Fruit fly (Drosophila melanogaster) whole organism, embryonic: ENCODE measurements around the gene CG9928.
A peak's percentile ranks its signal among the peaks of the same experiment; 100 is the strongest.

ENCODE experiments used
- BEAF-32 ChIP-seq: fragments of 200-800 bp; sonication (Bioruptor generic); optimal IDR thresholded peaks from 3 replicates; lab custom pipeline; 2017; ENCODE audit warnings: missing biosample characterization, missing genetic modification characterization, mild to moderate bottlenecking, moderate library complexity, missing genetic modification reagents
- BtbVII ChIP-seq: fragments of 200-800 bp; sonication (Bioruptor generic); optimal IDR thresholded peaks from 3 replicates; lab custom pipeline; 2017; ENCODE audit warnings: missing biosample characterization, mild to moderate bottlenecking, missing genetic modification characterization
- CG10209 ChIP-seq: fragments of 200-800 bp; sonication (Bioruptor generic); optimal IDR thresholded peaks from 3 replicates; lab custom pipeline; 2017; ENCODE audit warnings: missing biosample characterization, mild to moderate bottlenecking, missing genetic modification characterization, missing genetic modification reagents
- CG10267 ChIP-seq: fragments of 200-800 bp; sonication (Bioruptor generic); optimal IDR thresholded peaks from 2 replicates; lab custom pipeline; 2018; ENCODE audit warnings: missing biosample characterization, mild to moderate bottlenecking, missing genetic modification characterization, moderate library complexity
- CG11695 ChIP-seq: fragments of 200-800 bp; sonication (Bioruptor generic); IDR thresholded peaks from 3 replicates; pipeline ENCODE4 v1.3.6; 2022; ENCODE audit warnings: missing biosample characterization, missing genetic modification characterization
- CG12071 ChIP-seq: fragments of 200-800 bp; sonication (Bioruptor generic); optimal IDR thresholded peaks from 3 replicates; lab custom pipeline; 2018; ENCODE audit warnings: missing biosample characterization, mild to moderate bottlenecking, missing genetic modification characterization
- CG12219 ChIP-seq: fragments of 200-800 bp; sonication (Bioruptor generic); optimal IDR thresholded peaks from 3 replicates; lab custom pipeline; 2018; ENCODE audit warnings: missing biosample characterization, mild to moderate bottlenecking, missing genetic modification characterization
- CG13624 ChIP-seq: fragments of 200-800 bp; sonication (Bioruptor generic); optimal IDR thresholded peaks from 2 replicates; lab custom pipeline; 2016; ENCODE audit warnings: missing biosample characterization, missing genetic modification characterization
- CG13894 ChIP-seq: fragments of 200-800 bp; sonication (Bioruptor generic); optimal IDR thresholded peaks from 3 replicates; lab custom pipeline; 2018; ENCODE audit warnings: missing biosample characterization, mild to moderate bottlenecking, missing genetic modification characterization, moderate library complexity
- CG14710 ChIP-seq: fragments of 200-800 bp; sonication (Bioruptor generic); optimal IDR thresholded peaks from 3 replicates; lab custom pipeline; 2019; ENCODE audit warnings: missing biosample characterization, mild to moderate bottlenecking, missing genetic modification characterization, moderate library complexity
- CG15479 ChIP-seq: fragments of 200-800 bp; sonication (Bioruptor generic); optimal IDR thresholded peaks from 3 replicates; lab custom pipeline; 2019; ENCODE audit warnings: missing biosample characterization, mild to moderate bottlenecking, missing genetic modification characterization, moderate library complexity
- CG17829 ChIP-seq: fragments of 200-800 bp; optimal IDR thresholded peaks from 2 replicates; lab custom pipeline; 2019; ENCODE audit warnings: missing biosample characterization, mild to moderate bottlenecking, missing genetic modification characterization, moderate library complexity
- CG18599 ChIP-seq: fragments of 200-800 bp; sonication (Bioruptor generic); optimal IDR thresholded peaks from 3 replicates; lab custom pipeline; 2017; ENCODE audit warnings: missing biosample characterization, missing genetic modification characterization, mild to moderate bottlenecking, moderate library complexity, missing genetic modification reagents
- CG31388 ChIP-seq: fragments of 200-800 bp; sonication (Bioruptor generic); optimal IDR thresholded peaks from 2 replicates; lab custom pipeline; 2016; ENCODE audit warnings: missing biosample characterization, missing genetic modification characterization
- CG32772 ChIP-seq: fragments of 200-800 bp; sonication (Bioruptor generic); IDR thresholded peaks from 2 replicates; pipeline ENCODE4 v1.3.6; 2022; ENCODE audit warnings: missing biosample characterization, missing genetic modification characterization
- CG3995 ChIP-seq: fragments of 200-800 bp; sonication (Bioruptor generic); optimal IDR thresholded peaks from 3 replicates; lab custom pipeline; 2016; ENCODE audit warnings: missing biosample characterization, missing genetic modification characterization
- CG7372 ChIP-seq: fragments of 200-800 bp; sonication (Bioruptor generic); IDR thresholded peaks from 2 replicates; pipeline ENCODE4 v1.3.6; 2022; ENCODE audit warnings: missing biosample characterization, missing genetic modification characterization
- CG7839 ChIP-seq: fragments of 200-800 bp; sonication (Bioruptor generic); optimal IDR thresholded peaks from 3 replicates; lab custom pipeline; 2018; ENCODE audit warnings: missing biosample characterization, mild to moderate bottlenecking, missing genetic modification characterization, moderate library complexity
- CG8290 ChIP-seq, 3 experiments: fragments of 200-800 bp; sonication (Bioruptor generic); optimal IDR thresholded peaks; 2 replicates each; lab custom pipeline; 2016 to 2019; ENCODE audit warnings: missing biosample characterization in 3 of 3, missing genetic modification characterization in 3 of 3, mild to moderate bottlenecking in 2 of 3, moderate library complexity in 1 of 3
- CG8765 ChIP-seq: fragments of 200-800 bp; sonication (Bioruptor generic); IDR thresholded peaks from 2 replicates; pipeline ENCODE4 v1.3.6; 2022; ENCODE audit warnings: missing biosample characterization, missing genetic modification characterization
- CG9215 ChIP-seq: fragments of 200-800 bp; sonication (Bioruptor generic); IDR thresholded peaks from 2 replicates; pipeline ENCODE4 v1.3.6; 2022; ENCODE audit warnings: missing biosample characterization, missing genetic modification characterization
- CG9609 ChIP-seq: fragments of 200-800 bp; sonication (Bioruptor generic); optimal IDR thresholded peaks from 3 replicates; lab custom pipeline; 2016; ENCODE audit warnings: missing biosample characterization, missing genetic modification characterization
- CG9797 ChIP-seq: fragments of 200-800 bp; sonication (Bioruptor generic); optimal IDR thresholded peaks from 3 replicates; lab custom pipeline; 2018; ENCODE audit warnings: missing biosample characterization, mild to moderate bottlenecking, missing genetic modification characterization
- CG9817 ChIP-seq: fragments of 200-800 bp; sonication (Bioruptor generic); optimal IDR thresholded peaks from 2 replicates; lab custom pipeline; 2018; ENCODE audit warnings: missing biosample characterization, mild to moderate bottlenecking, missing genetic modification characterization, moderate library complexity
- Dp ChIP-seq: fragments of 200-800 bp; sonication (Bioruptor generic); optimal IDR thresholded peaks from 2 replicates; lab custom pipeline; 2018; ENCODE audit warnings: missing biosample characterization, mild to moderate bottlenecking, missing genetic modification characterization, moderate library complexity
- Dref ChIP-seq: fragments of 200-800 bp; sonication (Bioruptor generic); IDR thresholded peaks from 2 replicates; pipeline ENCODE4 v1.3.6; 2022; ENCODE audit warnings: missing biosample characterization, missing genetic modification characterization
- Drgx ChIP-seq: fragments of 200-800 bp; sonication (Bioruptor generic); IDR thresholded peaks from 2 replicates; pipeline ENCODE4 v1.3.6; 2022; ENCODE audit warnings: missing biosample characterization, missing genetic modification characterization
- ERR ChIP-seq: fragments of 200-800 bp; sonication (Bioruptor generic); optimal IDR thresholded peaks from 2 replicates; lab custom pipeline; 2016; ENCODE audit warnings: missing biosample characterization, missing genetic modification characterization
- Hmr ChIP-seq: fragments of 200-800 bp; sonication (Bioruptor generic); optimal IDR thresholded peaks from 3 replicates; lab custom pipeline; 2017; ENCODE audit warnings: mild to moderate bottlenecking, missing biosample characterization, missing genetic modification reagents, missing genetic modification characterization
- MBD-R2 ChIP-seq: fragments of 200-800 bp; sonication (Bioruptor generic); IDR thresholded peaks from 2 replicates; pipeline ENCODE4 v1.3.6; 2022; ENCODE audit warnings: missing biosample characterization, missing genetic modification characterization
- Myb ChIP-seq: fragments of 200-800 bp; sonication (Bioruptor generic); optimal IDR thresholded peaks from 2 replicates; lab custom pipeline; 2016; ENCODE audit warnings: missing biosample characterization, missing genetic modification characterization
- Ssrp ChIP-seq: fragments of 200-800 bp; sonication (Bioruptor generic); optimal IDR thresholded peaks from 2 replicates; lab custom pipeline; 2018; ENCODE audit warnings: missing biosample characterization, mild to moderate bottlenecking, missing genetic modification characterization, moderate library complexity
- YL-1 ChIP-seq: fragments of 200-800 bp; sonication (Bioruptor generic); optimal IDR thresholded peaks from 3 replicates; lab custom pipeline; 2017; ENCODE audit warnings: missing biosample characterization, mild to moderate bottlenecking, missing genetic modification characterization
- ase ChIP-seq: fragments of 200-800 bp; sonication (Bioruptor generic); IDR thresholded peaks from 3 replicates; pipeline ENCODE4 v1.3.6; 2022; ENCODE audit warnings: missing biosample characterization, missing genetic modification characterization
- cad ChIP-seq: fragments of >200 bp; optimal IDR thresholded peaks from 2 replicates; lab custom pipeline; 2017; ENCODE audit warnings: missing biosample characterization, missing genetic modification characterization
- chn ChIP-seq: fragments of 200-800 bp; sonication (Bioruptor generic); optimal IDR thresholded peaks from 2 replicates; lab custom pipeline; 2016; ENCODE audit warnings: missing biosample characterization, missing genetic modification characterization
- corto ChIP-seq: fragments of 200-800 bp; sonication (Bioruptor generic); optimal IDR thresholded peaks from 2 replicates; lab custom pipeline; 2016; ENCODE audit warnings: missing biosample characterization, mild to moderate bottlenecking, missing genetic modification characterization, moderate library complexity
- dan ChIP-seq: fragments of 200-800 bp; sonication (Bioruptor generic); IDR thresholded peaks from 2 replicates; pipeline ENCODE4 v1.3.6; 2022; ENCODE audit warnings: missing biosample characterization, missing genetic modification characterization
- gfzf ChIP-seq: fragments of 200-800 bp; sonication (Bioruptor generic); optimal IDR thresholded peaks from 2 replicates; lab custom pipeline; 2016; ENCODE audit warnings: missing biosample characterization, mild to moderate bottlenecking, missing genetic modification characterization, moderate library complexity
- gt ChIP-seq: fragments of 200-800 bp; sonication (Bioruptor generic); IDR thresholded peaks from 2 replicates; pipeline ENCODE4 v1.3.6; 2022; ENCODE audit warnings: missing biosample characterization, missing genetic modification characterization
- jigr1 ChIP-seq: fragments of 200-800 bp; sonication (Bioruptor generic); IDR thresholded peaks from 3 replicates; pipeline ENCODE4 v1.3.6; 2022; ENCODE audit warnings: missing biosample characterization, missing genetic modification characterization
- kah ChIP-seq: fragments of 200-800 bp; sonication (Bioruptor generic); optimal IDR thresholded peaks from 2 replicates; lab custom pipeline; 2018; ENCODE audit warnings: missing biosample characterization, mild to moderate bottlenecking, missing genetic modification characterization
- pan ChIP-seq, 4 experiments: fragments of >200 bp in 3 of 4; fragments of 200-800 bp in 1 of 4; sonication (Bioruptor generic) in 1 of 4; optimal IDR thresholded peaks in 3 of 4; IDR thresholded peaks in 1 of 4; 2 replicates each; pipeline versions ENCODE4 v1.3.6 to Lab custom; 2017 to 2022; ENCODE audit warnings: missing biosample characterization in 2 of 4, missing genetic modification characterization in 2 of 4, mixed read lengths in 1 of 4
- pros ChIP-seq: fragments of 200-800 bp; sonication (Bioruptor generic); optimal IDR thresholded peaks from 3 replicates; lab custom pipeline; 2019; ENCODE audit warnings: missing biosample characterization, mild to moderate bottlenecking, missing genetic modification characterization, moderate library complexity
- psq ChIP-seq: fragments of 200-800 bp; sonication (Bioruptor generic); optimal IDR thresholded peaks from 2 replicates; lab custom pipeline; 2017; ENCODE audit warnings: missing biosample characterization, missing genetic modification characterization
- so ChIP-seq: fragments of 200-800 bp; sonication (Bioruptor generic); IDR thresholded peaks from 3 replicates; pipeline ENCODE4 v1.3.6; 2022; ENCODE audit warnings: missing biosample characterization, missing genetic modification characterization
- stwl ChIP-seq: fragments of 200-800 bp; sonication (Bioruptor generic); optimal IDR thresholded peaks from 3 replicates; lab custom pipeline; 2018; ENCODE audit warnings: missing biosample characterization, mild to moderate bottlenecking, missing genetic modification characterization, moderate library complexity
- tgo ChIP-seq: fragments of 200-800 bp; sonication (Bioruptor generic); IDR thresholded peaks from 3 replicates; pipeline ENCODE4 v1.3.6; 2022; ENCODE audit warnings: missing biosample characterization, missing genetic modification characterization
- twi ChIP-seq: fragments of 200-800 bp; optimal IDR thresholded peaks from 2 replicates; lab custom pipeline; 2019; ENCODE audit warnings: missing biosample characterization, mild to moderate bottlenecking, missing genetic modification characterization, moderate library complexity
- usp ChIP-seq: fragments of >200 bp; optimal IDR thresholded peaks from 2 replicates; lab custom pipeline; 2017; ENCODE audit warnings: missing biosample characterization, missing genetic modification characterization
- zen ChIP-seq: fragments of 200-800 bp; sonication (Bioruptor generic); optimal IDR thresholded peaks from 3 replicates; lab custom pipeline; 2018; ENCODE audit warnings: missing biosample characterization, mild to moderate bottlenecking, missing genetic modification characterization, moderate library complexity

The CG9928 gene

DNA sequence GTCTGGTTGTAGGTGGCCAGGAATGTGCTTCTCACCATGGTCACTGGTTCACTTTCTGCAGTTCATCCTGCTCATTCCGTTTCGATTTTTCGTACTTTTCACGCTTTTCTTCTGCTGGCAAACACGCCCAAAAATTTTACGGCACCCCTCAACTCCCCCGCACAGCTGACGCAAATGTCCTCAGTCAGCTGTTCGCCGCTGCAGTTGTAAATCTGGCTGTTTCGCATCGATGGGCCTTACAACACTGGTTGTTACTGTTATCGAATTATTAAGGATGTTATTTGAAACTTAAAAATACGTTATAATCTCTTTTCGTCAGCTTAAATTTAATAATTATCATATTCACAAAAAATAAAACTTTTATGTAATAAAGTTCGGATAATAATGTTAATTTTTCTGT lies 39.7 kb upstream of the CG9928 start, which contains the start of gene Mgat3 (continued):
- TF ChIP-seq CG3995 (GFP tag; lab: Kevin White, UChicago) (peak; percentile 1), stwl (tag; lab: Kevin White, UChicago) (peak; percentile 82), CG13894 (tag; lab: Kevin White, UChicago) (no peak), BtbVII (no peak), YL-1 (GFP tag; lab: Kevin White, UChicago) (peak; percentile 35), usp (GFP tag; lab: Kevin White, UChicago) (no peak), tgo (GFP tag; lab: Robert Waterston, UW) (no peak), BEAF-32 (GFP tag; lab: Kevin White, UChicago) (peak; percentile 13), CG13624 (no peak), CG10209 (GFP tag; lab: Kevin White, UChicago) (no peak), Dp (GFP tag; lab: Kevin White, UChicago) (peak; percentile 1), Hmr (GFP tag; lab: Kevin White, UChicago) (no peak), zen (tag; lab: Kevin White, UChicago) (no peak), CG14710 (peak; percentile 29), CG7372 (GFP tag; lab: Robert Waterston, UW) (no peak), ERR (GFP tag; lab: Kevin White, UChicago) (no peak), Ssrp (no peak), Myb (peak; percentile 41), gt (GFP tag; lab: Robert Waterston, UW) (no peak), gfzf (GFP tag; lab: Kevin White, UChicago) (peak; percentile 28), CG8290 (GFP tag; optimal IDR thresholded peaks at IDR 0.05; lab: Kevin White, UChicago) (no peak), CG8290 (tag; optimal IDR thresholded peaks at IDR 0.05; lab: Kevin White, UChicago) (no peak), kah (GFP tag; lab: Kevin White, UChicago) (no peak), cad (GFP tag; lab: Kevin White, UChicago) (peak; percentile 49), Drgx (no peak), Dref (peak; percentile 44)

DNA sequence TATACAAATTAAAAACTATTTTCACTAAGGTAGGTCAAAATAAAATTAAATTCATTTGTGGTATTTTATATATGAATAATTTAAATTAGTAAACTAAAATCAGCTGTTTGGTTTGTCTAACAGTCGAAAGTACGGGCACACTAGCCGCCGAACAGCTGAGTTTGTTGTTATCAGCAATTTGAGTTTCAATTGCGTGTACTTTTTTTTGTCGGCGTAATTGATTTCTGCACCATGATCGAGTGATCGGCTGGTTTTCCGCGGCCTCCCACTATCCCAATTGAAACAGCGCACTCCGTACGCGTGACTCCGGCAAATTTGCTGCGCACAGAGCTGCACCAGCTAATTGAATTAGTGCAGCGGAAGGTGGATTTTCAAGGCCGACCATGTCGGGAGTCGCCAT lies 36.4 kb upstream of the CG9928 start, which contains the start of gene Alg7:
TSS of gene Alg7 (plus strand) at position 153 of the 400 bp plus-strand sequence.
- TF ChIP-seq psq (GFP tag; lab: Kevin White, UChicago) (no peak), CG11695 (GFP tag; lab: Robert Waterston, UW) (no peak), jigr1 (GFP tag; lab: Robert Waterston, UW) (no peak), CG9797 (GFP tag; lab: Kevin White, UChicago) (peak; percentile 72), CG15479 (GFP tag; lab: Kevin White, UChicago) (peak; percentile 78), CG9609 (no peak), CG14710 (peak; percentile 19), so (GFP tag; lab: Robert Waterston, UW) (no peak), pan (optimal IDR thresholded peaks at IDR 0.05; lab: Kevin White, UChicago) (no peak), pan (GFP tag; optimal IDR thresholded peaks at IDR 0.05 in 1 of 2, IDR thresholded peaks at IDR 0.05 in 1 of 2) (no peak), CG12071 (no peak), ase (GFP tag; lab: Robert Waterston, UW) (no peak), CG9215 (no peak), CG9817 (tag; lab: Kevin White, UChicago) (no peak), CG31388 (GFP tag; lab: Kevin White, UChicago) (no peak), CG10267 (peak; percentile 50), chn (GFP tag; lab: Kevin White, UChicago) (no peak), MBD-R2 (peak; percentile 82), CG13624 (no peak), dan (GFP tag; lab: Robert Waterston, UW) (no peak), CG18599 (GFP tag; lab: Kevin White, UChicago) (no peak), CG7839 (no peak), CG8765 (GFP tag; lab: Robert Waterston, UW) (no peak), CG12219 (GFP tag; lab: Kevin White, UChicago) (no peak), CG17829 (tag; lab: Kevin White, UChicago) (no peak), corto (GFP tag; lab: Kevin White, UChicago) (no peak), twi (no peak), pros (GFP tag; lab: Kevin White, UChicago) (no peak), CG32772 (no peak)
